Worm (Caenorhabditis elegans): ENCODE data around the gene exos-4.2.

Gene exos-4.2

DNA sequence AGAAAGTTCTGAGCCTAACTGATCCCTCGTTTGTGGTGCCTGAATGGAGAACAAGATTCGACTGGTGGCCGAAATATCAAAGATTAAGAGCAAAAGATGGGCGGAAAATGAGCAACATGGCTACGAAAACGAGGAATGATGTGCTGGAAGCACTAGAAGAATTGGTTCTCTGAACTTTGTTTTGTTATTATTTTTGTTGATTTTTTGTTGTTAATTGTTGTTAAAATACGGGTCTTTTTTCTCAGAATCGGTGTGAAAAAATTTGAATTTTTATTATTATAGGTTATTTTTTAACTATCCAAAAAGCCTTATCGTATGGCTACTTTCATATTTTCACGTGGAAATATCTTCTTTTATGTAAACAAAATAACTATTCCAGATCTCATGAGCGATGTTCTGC, 3.7 kb upstream of the exos-4.2 start, which contains the start of gene K02F3.12:
K02F3.12 (plus strand) TSS at position 301 of the 400 bp plus-strand sequence.
- TF ChIP-seq tbx-11 (GFP tag; IDR thresholded peaks at IDR 0.05): no peak
- TF ChIP-seq scrt-1 (GFP tag; IDR thresholded peaks at IDR 0.05): no peak
- no peak for TF ChIP-seq flt-1 (GFP tag; IDR thresholded peaks at IDR 0.05)
- TF ChIP-seq hmbx-1 (tag; optimal IDR thresholded peaks at IDR 0.05): no peak
- no peak for TF ChIP-seq tra-4 (tag; optimal IDR thresholded peaks at IDR 0.05)
- no peak for TF ChIP-seq ceh-36 (tag; optimal IDR thresholded peaks at IDR 0.05)
- TF ChIP-seq sea-1 (GFP tag; conservative IDR thresholded peaks at IDR 0.05): no peak
- no peak for TF ChIP-seq pes-1 (GFP tag; IDR thresholded peaks at IDR 0.05)
- no peak for TF ChIP-seq ets-7 (tag; optimal IDR thresholded peaks at IDR 0.05)
- no peak for TF ChIP-seq F13C5.2 (tag; optimal IDR thresholded peaks at IDR 0.05)
- no peak for TF ChIP-seq ama-1 (optimal IDR thresholded peaks at IDR 0.05)
- TF ChIP-seq tbx-37 (GFP tag; conservative IDR thresholded peaks at IDR 0.05): no peak

DNA sequence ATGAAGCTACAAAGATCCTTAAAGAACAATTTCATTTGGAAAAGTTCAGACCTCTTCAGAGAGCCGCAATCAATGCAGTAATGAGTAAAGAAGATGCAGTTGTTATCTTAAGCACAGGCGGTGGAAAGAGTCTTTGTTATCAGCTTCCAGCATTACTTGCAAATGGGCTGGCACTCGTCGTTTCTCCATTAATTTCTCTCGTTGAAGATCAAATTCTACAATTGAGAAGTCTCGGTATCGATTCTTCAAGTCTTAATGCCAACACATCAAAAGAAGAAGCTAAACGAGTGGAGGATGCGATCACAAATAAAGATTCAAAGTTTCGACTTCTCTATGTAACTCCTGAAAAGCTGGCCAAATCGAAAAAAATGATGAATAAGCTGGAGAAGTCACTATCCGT, 3.1 kb upstream of the exos-4.2 start:
- TF ChIP-seq B0310.2 (tag; optimal IDR thresholded peaks at IDR 0.05): no peak
- no peak for TF ChIP-seq ets-7 (tag; optimal IDR thresholded peaks at IDR 0.05)
- no peak for TF ChIP-seq hnd-1 (tag; optimal IDR thresholded peaks at IDR 0.05)
- no peak for TF ChIP-seq ceh-36 (tag; optimal IDR thresholded peaks at IDR 0.05)
- no peak for TF ChIP-seq hmbx-1 (tag; optimal IDR thresholded peaks at IDR 0.05)
- TF ChIP-seq hmg-4 (GFP tag; optimal IDR thresholded peaks at IDR 0.05): no peak
- TF ChIP-seq tra-4 (tag; optimal IDR thresholded peaks at IDR 0.05): no peak
- no peak for TF ChIP-seq sea-1 (GFP tag; conservative IDR thresholded peaks at IDR 0.05)
- no peak for TF ChIP-seq ceh-13 (GFP tag; optimal IDR thresholded peaks at IDR 0.05)
- TF ChIP-seq flt-1 (GFP tag; IDR thresholded peaks at IDR 0.05): no peak
- no peak for TF ChIP-seq tbx-37 (GFP tag; conservative IDR thresholded peaks at IDR 0.05)
- TF ChIP-seq tbx-11 (GFP tag; IDR thresholded peaks at IDR 0.05): no peak
- TF ChIP-seq F13C5.2 (tag; optimal IDR thresholded peaks at IDR 0.05): no peak

DNA sequence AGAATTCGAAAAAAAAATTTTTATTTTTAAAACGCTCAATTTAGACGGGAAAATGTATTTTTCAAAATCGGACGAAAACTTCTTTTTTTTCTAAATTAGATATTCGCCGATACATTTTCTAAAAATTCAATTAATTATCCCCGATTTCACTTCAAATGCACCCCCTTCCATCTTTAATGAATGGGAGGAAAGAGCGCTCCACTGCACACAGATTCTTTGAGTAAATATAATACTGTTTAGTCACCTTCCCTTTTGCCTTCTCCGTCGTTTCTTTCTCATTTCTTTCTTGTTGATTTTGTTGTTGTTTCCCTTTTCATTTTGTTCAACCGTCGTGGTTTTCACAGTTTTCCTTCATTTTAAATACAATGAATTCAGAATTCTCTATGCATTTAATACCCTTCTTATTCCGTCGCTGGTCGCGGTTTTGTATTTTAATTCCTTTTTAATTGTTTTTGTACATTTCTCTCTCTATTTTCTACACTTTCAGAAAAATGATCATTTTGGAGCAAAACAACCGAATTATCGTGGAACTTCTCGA, 1.9 kb downstream of the exos-4.2 start, which contains the start of gene arx-4:
arx-4 (plus strand) TSS at position 488 of the 538 bp plus-strand sequence.
- TF ChIP-seq hnd-1 (tag; optimal IDR thresholded peaks at IDR 0.05): no peak
- no peak for TF ChIP-seq tra-4 (tag; optimal IDR thresholded peaks at IDR 0.05)
- no peak for TF ChIP-seq scrt-1 (GFP tag; IDR thresholded peaks at IDR 0.05)
- TF ChIP-seq flt-1 (GFP tag; IDR thresholded peaks at IDR 0.05): no peak
- TF ChIP-seq F13C5.2 (tag; optimal IDR thresholded peaks at IDR 0.05): no peak
- no peak for TF ChIP-seq ceh-13 (GFP tag; optimal IDR thresholded peaks at IDR 0.05)
- no peak for TF ChIP-seq ama-1 (optimal IDR thresholded peaks at IDR 0.05)
- TF ChIP-seq aly-1 (tag; optimal IDR thresholded peaks at IDR 0.05): no peak
- TF ChIP-seq sea-1 (GFP tag; conservative IDR thresholded peaks at IDR 0.05): no peak
- no peak for TF ChIP-seq ceh-36 (tag; optimal IDR thresholded peaks at IDR 0.05)
- no peak for TF ChIP-seq tbx-11 (GFP tag; IDR thresholded peaks at IDR 0.05)
- no peak for TF ChIP-seq pes-1 (GFP tag; IDR thresholded peaks at IDR 0.05)
- TF ChIP-seq tbx-37 (GFP tag; conservative IDR thresholded peaks at IDR 0.05): no peak
- no peak for TF ChIP-seq ets-7 (tag; optimal IDR thresholded peaks at IDR 0.05)

DNA sequence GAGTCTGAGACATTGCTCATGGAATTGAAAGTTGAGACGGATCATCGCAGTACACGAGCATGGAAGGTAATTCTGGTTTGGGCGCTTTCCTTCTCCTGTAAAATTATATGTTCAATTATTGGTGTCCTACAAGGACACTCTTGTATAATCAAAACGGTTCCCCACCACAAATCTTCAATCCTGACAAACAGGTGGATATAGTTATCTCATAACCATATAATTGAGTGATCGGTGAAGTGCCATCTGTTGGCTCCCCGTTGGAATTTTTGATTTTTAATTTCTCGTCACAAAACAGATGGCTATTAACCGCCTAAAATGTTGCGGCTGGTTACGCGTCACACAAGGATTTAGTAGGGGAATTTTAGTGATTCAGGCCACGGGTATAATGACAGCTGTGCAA, 8.9 kb downstream of the exos-4.2 start:
- TF ChIP-seq ceh-13 (GFP tag; optimal IDR thresholded peaks at IDR 0.05) (no peak), tbx-11 (GFP tag; IDR thresholded peaks at IDR 0.05) (no peak), scrt-1 (GFP tag; IDR thresholded peaks at IDR 0.05) (no peak), ceh-36 (tag; optimal IDR thresholded peaks at IDR 0.05) (no peak), tbx-37 (GFP tag; conservative IDR thresholded peaks at IDR 0.05) (no peak), flt-1 (GFP tag; IDR thresholded peaks at IDR 0.05) (no peak), ets-7 (tag; optimal IDR thresholded peaks at IDR 0.05) (no peak), pes-1 (GFP tag; IDR thresholded peaks at IDR 0.05) (no peak), hnd-1 (tag; optimal IDR thresholded peaks at IDR 0.05) (no peak), aly-1 (tag; optimal IDR thresholded peaks at IDR 0.05) (no peak), ama-1 (optimal IDR thresholded peaks at IDR 0.05) (no peak), B0310.2 (tag; optimal IDR thresholded peaks at IDR 0.05) (no peak), F13C5.2 (tag; optimal IDR thresholded peaks at IDR 0.05) (no peak), hmg-4 (GFP tag; optimal IDR thresholded peaks at IDR 0.05) (no peak)

DNA sequence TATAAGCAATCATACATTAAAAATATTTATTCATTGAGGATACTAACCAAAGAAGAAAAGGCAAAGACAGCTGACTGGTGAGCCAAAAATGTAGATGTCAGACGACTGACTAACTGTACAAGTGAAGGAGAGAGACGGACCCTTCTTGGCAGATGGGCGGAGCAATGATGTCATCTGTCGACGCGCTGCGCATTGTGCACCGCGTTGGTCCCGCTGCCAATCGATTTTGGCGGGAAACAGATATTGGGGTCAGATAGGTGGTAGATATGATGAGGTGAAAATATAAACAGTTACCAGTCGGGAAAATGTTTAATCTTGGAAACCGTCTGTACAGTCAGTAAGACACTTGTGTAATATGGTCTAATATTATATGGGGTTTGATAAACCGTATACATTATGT, 9.9 kb downstream of the exos-4.2 start, which contains the start of gene T24C4.2:
T24C4.2 (minus strand) TSS at position 101 of the 400 bp plus-strand sequence.
- TF ChIP-seq hmg-4 (GFP tag; optimal IDR thresholded peaks at IDR 0.05) (peak; percentile 36), tbx-11 (GFP tag; IDR thresholded peaks at IDR 0.05) (no peak), tbx-37 (GFP tag; conservative IDR thresholded peaks at IDR 0.05) (no peak)

DNA sequence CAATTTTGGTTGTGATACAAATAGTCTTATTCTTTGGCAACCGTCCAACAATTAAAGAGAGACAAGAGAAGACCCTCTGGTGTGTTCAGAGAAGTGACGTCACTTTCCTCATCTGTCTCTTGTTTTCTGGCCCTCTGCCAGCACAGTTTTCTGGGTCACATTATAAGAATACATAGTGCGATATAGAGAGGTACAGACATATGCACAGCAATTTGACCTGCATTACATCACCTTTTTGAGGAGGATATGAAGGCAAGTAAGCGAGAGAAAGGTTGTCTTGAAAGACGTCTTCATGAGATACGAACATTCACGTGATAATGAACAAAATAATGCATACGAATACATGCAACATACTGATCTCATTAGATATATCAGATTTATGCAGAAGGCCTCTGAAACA, 10.6 kb downstream of the exos-4.2 start:
- TF ChIP-seq hnd-1 (tag; optimal IDR thresholded peaks at IDR 0.05): no peak
- no peak for TF ChIP-seq tbx-11 (GFP tag; IDR thresholded peaks at IDR 0.05)
- TF ChIP-seq F13C5.2 (tag; optimal IDR thresholded peaks at IDR 0.05): no peak
- no peak for TF ChIP-seq ets-7 (tag; optimal IDR thresholded peaks at IDR 0.05)

DNA sequence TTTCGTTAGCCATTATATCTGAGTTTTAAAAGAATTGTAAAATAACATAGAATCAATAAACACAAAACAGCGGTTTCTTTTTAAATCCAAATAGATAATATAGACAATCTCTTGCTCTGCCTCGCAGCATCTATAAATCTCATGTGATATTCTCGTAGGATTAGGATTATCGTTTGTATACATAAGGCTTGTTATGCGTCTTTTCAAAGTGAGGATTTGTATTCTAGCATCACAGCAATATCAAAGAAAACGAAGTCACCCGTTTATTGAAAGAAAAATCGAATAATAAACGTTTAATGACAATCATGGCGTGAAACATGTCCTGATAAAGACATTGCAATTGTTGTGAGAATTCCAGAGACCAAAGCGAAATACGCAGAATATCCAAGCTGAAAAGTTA, 12.4 kb downstream of the exos-4.2 start, which contains the start of the genes T24C4.3 and clc-20:
T24C4.3 (minus strand) TSS at position 101 of the 400 bp plus-strand sequence.
clc-20 (plus strand) TSS at position 211 of the 400 bp plus-strand sequence.
- TF ChIP-seq hmbx-1 (tag; optimal IDR thresholded peaks at IDR 0.05): no peak
- no peak for TF ChIP-seq ceh-13 (GFP tag; optimal IDR thresholded peaks at IDR 0.05)
- TF ChIP-seq ceh-36 (tag; optimal IDR thresholded peaks at IDR 0.05): no peak
- TF ChIP-seq flt-1 (GFP tag; IDR thresholded peaks at IDR 0.05): no peak
- no peak for TF ChIP-seq sea-1 (GFP tag; conservative IDR thresholded peaks at IDR 0.05)
- TF ChIP-seq aly-1 (tag; optimal IDR thresholded peaks at IDR 0.05): no peak
- no peak for TF ChIP-seq tbx-11 (GFP tag; IDR thresholded peaks at IDR 0.05)
- no peak for TF ChIP-seq scrt-1 (GFP tag; IDR thresholded peaks at IDR 0.05)
- no peak for TF ChIP-seq pes-1 (GFP tag; IDR thresholded peaks at IDR 0.05)
- TF ChIP-seq hmg-4 (GFP tag; optimal IDR thresholded peaks at IDR 0.05): no peak
- TF ChIP-seq B0310.2 (tag; optimal IDR thresholded peaks at IDR 0.05): no peak
- no peak for TF ChIP-seq F13C5.2 (tag; optimal IDR thresholded peaks at IDR 0.05)
- TF ChIP-seq tra-4 (tag; optimal IDR thresholded peaks at IDR 0.05): no peak
- TF ChIP-seq tbx-37 (GFP tag; conservative IDR thresholded peaks at IDR 0.05): no peak
- TF ChIP-seq ets-7 (tag; optimal IDR thresholded peaks at IDR 0.05): no peak
